4 fruit fly cellular contexts compared by ENCODE assay signal in genomic region chr3L:7191218-7191617, dm6.
A peak's percentile ranks its signal among the peaks of the same experiment; 100 is the strongest.
TF ChIP-seq lines count a peak whose summit lies in the region.

No protein-coding gene starts in this region.

- no peak for TF ChIP-seq CTCF in whole organism, embryonic (GFP tag; optimal IDR thresholded peaks at IDR 0.05; lab: Kevin White, UChicago)

TF ChIP-seq in whole organism, embryonic, 481 proteins besides CTCF, POLR2A, EP300 and RAD21:
- peak; percentile 30 for TF ChIP-seq Abd-B (GFP tag; optimal IDR thresholded peaks at IDR 0.05; lab: Kevin White, UChicago)
- TF ChIP-seq prd (optimal IDR thresholded peaks at IDR 0.05; lab: Kevin White, UChicago): no peak
- TF ChIP-seq prd (GFP tag; IDR thresholded peaks at IDR 0.05; lab: Robert Waterston, UW): 0 out of 3 replicates have a peak, but pooled peaks have one; percentile 22
- TF ChIP-seq sens (GFP tag; lab: Kevin White, UChicago): peak; percentile 72
- peak; percentile 41; the same call in 1 of the 2 replicates for TF ChIP-seq Drgx (GFP tag; IDR thresholded peaks at IDR 0.05; lab: Robert Waterston, UW)
- TF ChIP-seq bowl (GFP tag; IDR thresholded peaks at IDR 0.05; lab: Robert Waterston, UW): no peak
- TF ChIP-seq CG11504 (tag; optimal IDR thresholded peaks at IDR 0.05; lab: Kevin White, UChicago): peak; percentile 11
- no peak for TF ChIP-seq CG10321 (GFP tag; IDR thresholded peaks at IDR 0.05; lab: Robert Waterston, UW)
- peak; percentile 4 for TF ChIP-seq CG2712 (tag; optimal IDR thresholded peaks at IDR 0.05; lab: Kevin White, UChicago)
- TF ChIP-seq Myb (GFP tag; optimal IDR thresholded peaks at IDR 0.05; lab: Kevin White, UChicago): no peak
- TF ChIP-seq YL-1 (GFP tag; optimal IDR thresholded peaks at IDR 0.05; lab: Kevin White, UChicago): no peak
TF ChIP-seq in whole organism, embryonic: peak in this region for 6.

TF ChIP-seq in whole organism, prepupa, 60 proteins besides CTCF, POLR2A, EP300 and RAD21 (continues in another document):
- no peak for TF ChIP-seq CG16779 (tag; optimal IDR thresholded peaks at IDR 0.05; lab: Kevin White, UChicago)
- TF ChIP-seq pdm3 (GFP tag; optimal IDR thresholded peaks at IDR 0.05; lab: Kevin White, UChicago): no peak
- TF ChIP-seq Ets96B (tag; optimal IDR thresholded peaks at IDR 0.05; lab: Kevin White, UChicago): peak; percentile 10
- TF ChIP-seq spab (GFP tag; optimal IDR thresholded peaks at IDR 0.05; lab: Kevin White, UChicago): no peak
- 0 out of 3 replicates have a peak, but pooled peaks have one; percentile 43 for TF ChIP-seq eg (GFP tag; IDR thresholded peaks at IDR 0.05; lab: Robert Waterston, UW)
- TF ChIP-seq Sox15 (GFP tag; optimal IDR thresholded peaks at IDR 0.05; lab: Kevin White, UChicago): no peak
- TF ChIP-seq dsx (GFP tag; optimal IDR thresholded peaks at IDR 0.05; lab: Kevin White, UChicago; ENCODE audit: poor library complexity, severe bottlenecking): no peak
- TF ChIP-seq Hr38 (GFP tag; optimal IDR thresholded peaks at IDR 0.05; lab: Kevin White, UChicago): no peak
- TF ChIP-seq svp (GFP tag; lab: Kevin White, UChicago): peak; percentile 62
- TF ChIP-seq achi (GFP tag; optimal IDR thresholded peaks at IDR 0.05; lab: Kevin White, UChicago): no peak
- TF ChIP-seq Hr39 (GFP tag; optimal IDR thresholded peaks at IDR 0.05; lab: Kevin White, UChicago): no peak
- no peak for TF ChIP-seq fd59A (GFP tag; optimal IDR thresholded peaks at IDR 0.05; lab: Kevin White, UChicago)
- TF ChIP-seq Smox (GFP tag; optimal IDR thresholded peaks at IDR 0.05; lab: Kevin White, UChicago): no peak
- no peak for TF ChIP-seq Eip93F (GFP tag; optimal IDR thresholded peaks at IDR 0.05; lab: Kevin White, UChicago)
- TF ChIP-seq Gug (GFP tag; IDR thresholded peaks at IDR 0.05; lab: Robert Waterston, UW): no peak
- no peak for TF ChIP-seq CG34406 (GFP tag; optimal IDR thresholded peaks at IDR 0.05; lab: Kevin White, UChicago)
- TF ChIP-seq CG11762 (GFP tag; optimal IDR thresholded peaks at IDR 0.05; lab: Kevin White, UChicago; ENCODE audit: insufficient read depth): no peak
- TF ChIP-seq fkh (GFP tag; optimal IDR thresholded peaks at IDR 0.05; lab: Kevin White, UChicago): no peak
- TF ChIP-seq ss (GFP tag; optimal IDR thresholded peaks at IDR 0.05; lab: Kevin White, UChicago): no peak
- peak; percentile 5 for TF ChIP-seq Eip78C (GFP tag; lab: Kevin White, UChicago)
- TF ChIP-seq CG32006 (GFP tag; optimal IDR thresholded peaks at IDR 0.05; lab: Kevin White, UChicago): peak; percentile 9
- TF ChIP-seq CG8632 (GFP tag; optimal IDR thresholded peaks at IDR 0.05; lab: Kevin White, UChicago): no peak
- TF ChIP-seq CG15336 (GFP tag; IDR thresholded peaks at IDR 0.05; lab: Robert Waterston, UW): no peak
- TF ChIP-seq OdsH (GFP tag; optimal IDR thresholded peaks at IDR 0.05; lab: Kevin White, UChicago): no peak
- TF ChIP-seq CG3032 (tag; optimal IDR thresholded peaks at IDR 0.05; lab: Kevin White, UChicago): peak; percentile 3
- TF ChIP-seq CG10631 (GFP tag; optimal IDR thresholded peaks at IDR 0.05; lab: Kevin White, UChicago): no peak
- TF ChIP-seq acj6 (GFP tag; optimal IDR thresholded peaks at IDR 0.05; lab: Kevin White, UChicago): no peak
- no peak for TF ChIP-seq CG10669 (GFP tag; optimal IDR thresholded peaks at IDR 0.05; lab: Kevin White, UChicago)

TF ChIP-seq in whole organism, pupa, 21 proteins besides CTCF, POLR2A, EP300 and RAD21:
- no peak for TF ChIP-seq CG34367 (tag; optimal IDR thresholded peaks at IDR 0.05; lab: Kevin White, UChicago)
- no peak for TF ChIP-seq Pif1A (GFP tag; optimal IDR thresholded peaks at IDR 0.05; lab: Kevin White, UChicago)
- TF ChIP-seq CG15710 (tag; optimal IDR thresholded peaks at IDR 0.05; lab: Kevin White, UChicago): no peak
- TF ChIP-seq CG12605 (GFP tag; IDR thresholded peaks at IDR 0.05; lab: Robert Waterston, UW): no peak
- no peak for TF ChIP-seq CG13204 (GFP tag; optimal IDR thresholded peaks at IDR 0.05; lab: Kevin White, UChicago)
- no peak for TF ChIP-seq Snoo (tag; optimal IDR thresholded peaks at IDR 0.05; lab: Kevin White, UChicago)
- no peak for TF ChIP-seq EcR (GFP tag; optimal IDR thresholded peaks at IDR 0.05; lab: Kevin White, UChicago)
- no peak for TF ChIP-seq gl (tag; optimal IDR thresholded peaks at IDR 0.05; lab: Kevin White, UChicago)
- no peak for TF ChIP-seq Ets98B (GFP tag; IDR thresholded peaks at IDR 0.05; lab: Robert Waterston, UW)
- TF ChIP-seq CG8159 (tag; optimal IDR thresholded peaks at IDR 0.05; lab: Kevin White, UChicago): peak; percentile 32
- 0 out of 3 replicates have a peak, but pooled peaks have one; percentile 48 for TF ChIP-seq CG4496 (GFP tag; IDR thresholded peaks at IDR 0.05; lab: Robert Waterston, UW)
- peak; percentile 54; the same call in 1 of the 2 replicates for TF ChIP-seq CG32121 (GFP tag; IDR thresholded peaks at IDR 0.05; lab: Robert Waterston, UW)
- TF ChIP-seq fd96Ca (GFP tag; IDR thresholded peaks at IDR 0.05; lab: Robert Waterston, UW): peak; percentile 52; the same call in 1 of the 3 replicates
- peak; percentile 24 for TF ChIP-seq CG8301 (tag; optimal IDR thresholded peaks at IDR 0.05; lab: Kevin White, UChicago)
- TF ChIP-seq rn (GFP tag; IDR thresholded peaks at IDR 0.05; lab: Robert Waterston, UW): no peak
- no peak for TF ChIP-seq Pif1B (GFP tag; optimal IDR thresholded peaks at IDR 0.05; lab: Kevin White, UChicago)
- no peak for TF ChIP-seq CG10348 (GFP tag; IDR thresholded peaks at IDR 0.05; lab: Robert Waterston, UW)
- no peak for TF ChIP-seq CG17806 (tag; optimal IDR thresholded peaks at IDR 0.05; lab: Kevin White, UChicago)
- no peak for TF ChIP-seq D1 (tag; optimal IDR thresholded peaks at IDR 0.05; lab: Kevin White, UChicago)
- no peak for TF ChIP-seq CG9948 (tag; optimal IDR thresholded peaks at IDR 0.05; lab: Kevin White, UChicago)
- peak; percentile 45 for TF ChIP-seq CG14655 (GFP tag; optimal IDR thresholded peaks at IDR 0.05; lab: Kevin White, UChicago)

TF ChIP-seq in whole organism, wandering third instar larva, 38 proteins besides CTCF, POLR2A, EP300 and RAD21:
- no peak for TF ChIP-seq foxo (GFP tag; optimal IDR thresholded peaks at IDR 0.05; lab: Kevin White, UChicago)
- peak; percentile 23 for TF ChIP-seq HLH106 (tag; optimal IDR thresholded peaks at IDR 0.05; lab: Kevin White, UChicago)
